Fruit fly (Drosophila melanogaster) whole organism, adult: ENCODE measurements around the gene plh.

Experiments used
- CG12768 ChIP-seq: fragments of 200-800 bp; sonication (Bioruptor generic); optimal IDR thresholded peaks from 2 replicates; lab custom pipeline; 2017; ENCODE audit warnings: missing biosample characterization, missing genetic modification characterization, mild to moderate bottlenecking, moderate library complexity, missing genetic modification reagents
- CG33017 ChIP-seq: fragments of 200-800 bp; sonication (Bioruptor generic); optimal IDR thresholded peaks from 2 replicates; lab custom pipeline; 2018; ENCODE audit warnings: missing biosample characterization, mild to moderate bottlenecking, missing genetic modification characterization, moderate library complexity
- CG5204 ChIP-seq: fragments of 200-800 bp; sonication (Bioruptor generic); optimal IDR thresholded peaks from 2 replicates; lab custom pipeline; 2016; ENCODE audit warnings: missing biosample characterization, missing genetic modification characterization
- Clk ChIP-seq: fragments of 200-800 bp; sonication (Bioruptor generic); optimal IDR thresholded peaks from 2 replicates; lab custom pipeline; 2017; ENCODE audit warnings: missing biosample characterization, missing genetic modification characterization
- tj ChIP-seq: fragments of 200-800 bp; sonication (Bioruptor generic); optimal IDR thresholded peaks from 3 replicates; lab custom pipeline; 2017; ENCODE audit warnings: missing biosample characterization, mild to moderate bottlenecking, missing genetic modification characterization, moderate library complexity
- toe ChIP-seq: fragments of 200-800 bp; sonication (Bioruptor generic); optimal IDR thresholded peaks from 2 replicates; lab custom pipeline; 2016; ENCODE audit warnings: missing biosample characterization, missing genetic modification characterization

- TF ChIP-seq CG12768 (GFP tag; lab: Kevin White, UChicago) (no peak), CG33017 (tag; lab: Kevin White, UChicago) (no peak), toe (no peak), Clk (GFP tag; lab: Kevin White, UChicago) (no peak), CG5204 (GFP tag; lab: Kevin White, UChicago) (no peak), tj (peak; percentile 96)
These were observed 47.6 kb upstream of the plh start for dm6 chr3R:5058328-5058866.
